Worm (Caenorhabditis elegans): ENCODE results near the gene F21C10.6.

F21C10.6 gene

DNA sequence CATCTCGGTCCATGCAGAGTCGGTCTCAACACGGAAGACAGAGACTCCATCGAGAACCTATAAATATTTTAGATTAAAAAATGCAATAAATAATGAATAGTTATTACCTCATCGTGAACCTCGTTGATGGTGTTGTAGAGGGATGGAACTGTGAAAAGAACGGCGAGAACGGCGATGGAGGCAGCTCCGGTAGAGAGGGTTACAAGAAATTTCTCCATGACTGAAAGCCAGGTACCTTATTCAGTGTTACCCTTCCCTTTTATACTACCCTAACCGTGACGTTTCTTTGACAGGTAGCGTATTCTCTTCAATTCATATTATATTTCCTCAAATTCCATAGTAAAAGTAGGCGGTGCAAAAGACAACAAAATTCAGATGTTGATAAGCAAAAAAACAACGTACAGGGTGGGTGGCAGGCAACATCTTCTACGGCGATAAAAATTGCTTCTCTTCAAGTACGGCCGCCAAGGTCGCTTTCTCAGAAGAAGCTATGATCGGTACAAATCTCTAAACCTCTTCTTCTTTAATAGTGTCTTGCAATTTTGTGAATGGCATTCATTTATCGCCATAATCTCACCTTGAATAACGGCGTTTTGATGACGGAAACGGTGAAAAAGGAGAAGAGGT, 40.9 kb downstream of the F21C10.6 start, which contains the start of gene col-10 (continued):
- TF ChIP-seq egl-27 (tag; optimal IDR thresholded peaks at IDR 0.05) (no peak), unc-62 (GFP tag; optimal IDR thresholded peaks at IDR 0.05 in 1 of 2) (peak in 1 of 2 experiments; percentile 66), unc-62 (tag; optimal IDR thresholded peaks at IDR 0.05) (no peak), attf-4 (tag; optimal IDR thresholded peaks at IDR 0.05) (no peak), ceh-20 (GFP tag; IDR thresholded peaks at IDR 0.05) (no peak), zip-11 (GFP tag; IDR thresholded peaks at IDR 0.05) (no peak), dve-1 (tag; optimal IDR thresholded peaks at IDR 0.05; ENCODE audit: insufficient read depth) (no peak), lin-13 (GFP tag; optimal IDR thresholded peaks at IDR 0.05) (no peak), ama-1 (optimal IDR thresholded peaks at IDR 0.05) (peak; percentile 95), saeg-2 (GFP tag; IDR thresholded peaks at IDR 0.05) (no peak), nhr-28 (tag; optimal IDR thresholded peaks at IDR 0.05) (peak; percentile 41), zfp-3 (GFP tag; conservative IDR thresholded peaks at IDR 0.05) (no peak), T26A8.4 (GFP tag; IDR thresholded peaks at IDR 0.05) (0 out of 2 replicates have a peak, but pooled peaks have one; percentile 33), D1046.2 (GFP tag; IDR thresholded peaks at IDR 0.05) (no peak), mep-1 (tag; optimal IDR thresholded peaks at IDR 0.05) (peak; percentile 3), lir-3 (tag; optimal IDR thresholded peaks at IDR 0.05) (no peak), mdt-29 (GFP tag; IDR thresholded peaks at IDR 0.05) (no peak), lin-38 (GFP tag; IDR thresholded peaks at IDR 0.05) (no peak), snpc-1.2 (GFP tag; IDR thresholded peaks at IDR 0.05) (peak; percentile 35; the same call in 1 of the 2 replicates), tra-1 (GFP tag; IDR thresholded peaks at IDR 0.05) (no peak), arid-1 (GFP tag; conservative IDR thresholded peaks at IDR 0.05) (no peak), gei-8 (GFP tag; optimal IDR thresholded peaks at IDR 0.05) (no peak), nhr-111 (GFP tag; optimal IDR thresholded peaks at IDR 0.05) (no peak), nhr-42 (GFP tag; IDR thresholded peaks at IDR 0.05) (0 out of 2 replicates have a peak, but pooled peaks have one; percentile 18), zfp-2 (tag; optimal IDR thresholded peaks at IDR 0.05) (no peak), lin-39 (tag; optimal IDR thresholded peaks at IDR 0.05) (no peak), Y105C5A.15 (GFP tag; IDR thresholded peaks at IDR 0.05) (no peak), nhr-25 (tag; optimal IDR thresholded peaks at IDR 0.05; ENCODE audit: borderline replicate concordance, insufficient read depth) (peak; percentile 76), F10B5.3 (tag; optimal IDR thresholded peaks at IDR 0.05) (no peak), aha-1 (tag) (no peak), nhr-11 (tag; optimal IDR thresholded peaks at IDR 0.05) (no peak), ctbp-1 (GFP tag; IDR thresholded peaks at IDR 0.05) (no peak), cey-2 (tag; optimal IDR thresholded peaks at IDR 0.05; ENCODE audit: borderline replicate concordance, insufficient read depth) (no peak), nhr-77 (tag; optimal IDR thresholded peaks at IDR 0.05) (no peak), dmd-8 (GFP tag; IDR thresholded peaks at IDR 0.05) (no peak), F37D6.2 (tag; optimal IDR thresholded peaks at IDR 0.05) (no peak), F26F4.8 (GFP tag; conservative IDR thresholded peaks at IDR 0.05) (no peak), unc-39 (tag; optimal IDR thresholded peaks at IDR 0.05) (no peak), ZK337.2 (GFP tag; IDR thresholded peaks at IDR 0.05) (no peak), daf-8 (GFP tag; IDR thresholded peaks at IDR 0.05) (no peak), dmd-9 (GFP tag; IDR thresholded peaks at IDR 0.05) (no peak), hmg-1.1 (GFP tag; IDR thresholded peaks at IDR 0.05) (no peak), sdz-12 (GFP tag; optimal IDR thresholded peaks at IDR 0.05) (no peak)
